Worm (Caenorhabditis elegans) whole organism, L2 larva: ENCODE results near the gene C31B8.1.

Experiments used
- C34F6.9 ChIP-seq: fragments of 150-350 bp; optimal IDR thresholded peaks from 2 replicates; lab custom pipeline; 2014; ENCODE audit warnings: missing biosample characterization, missing genetic modification characterization
- F13H6.1 ChIP-seq: sonication (generic microtip); optimal IDR thresholded peaks from 2 replicates; lab custom pipeline; 2016; ENCODE audit warnings: missing genetic modification characterization, missing compliant biosample characterization
- R02D3.7 ChIP-seq: fragments of 150-350 bp; optimal IDR thresholded peaks from 2 replicates; lab custom pipeline; 2014; ENCODE audit warnings: missing biosample characterization, missing genetic modification characterization
- Y55F3AM.14 ChIP-seq: fragments of 200-800 bp; sonication (Bioruptor generic); optimal IDR thresholded peaks from 2 replicates; lab custom pipeline; 2018; ENCODE audit warnings: mild to moderate bottlenecking, missing genetic modification characterization, missing compliant biosample characterization
- ZK546.5 ChIP-seq: sonication (generic microtip); optimal IDR thresholded peaks from 2 replicates; lab custom pipeline; 2017; ENCODE audit warnings: missing biosample characterization, missing genetic modification characterization
- alr-1 ChIP-seq: fragments of 150-350 bp; optimal IDR thresholded peaks from 2 replicates; lab custom pipeline; 2014; ENCODE audit warnings: missing biosample characterization, missing genetic modification characterization
- aly-2 ChIP-seq: fragments of 150-350 bp; optimal IDR thresholded peaks from 2 replicates; lab custom pipeline; 2014; ENCODE audit warnings: missing biosample characterization, missing genetic modification characterization
- ama-1 ChIP-seq: fragments of 150-350 bp; optimal IDR thresholded peaks from 2 replicates; lab custom pipeline; 2018; ENCODE audit warnings: inconsistent platforms
- ceh-16 ChIP-seq: fragments of 150-350 bp; optimal IDR thresholded peaks from 2 replicates; lab custom pipeline; 2014; ENCODE audit warnings: missing biosample characterization, missing genetic modification characterization
- crh-2 ChIP-seq: sonication (generic microtip); optimal IDR thresholded peaks from 2 replicates; lab custom pipeline; 2017; ENCODE audit warnings: missing biosample characterization, missing genetic modification characterization
- elt-1 ChIP-seq: fragments of 150-350 bp; optimal IDR thresholded peaks from 2 replicates; lab custom pipeline; 2014; ENCODE audit warnings: missing biosample characterization, missing genetic modification characterization
- elt-3 ChIP-seq: sonication (generic microtip); optimal IDR thresholded peaks from 2 replicates; lab custom pipeline; 2017; ENCODE audit warnings: missing biosample characterization, missing genetic modification characterization
- fos-1 ChIP-seq: fragments of 150-350 bp; optimal IDR thresholded peaks from 2 replicates; lab custom pipeline; 2014; ENCODE audit warnings: missing biosample characterization, missing genetic modification characterization
- gmeb-1 ChIP-seq: fragments of 150-350 bp; optimal IDR thresholded peaks from 2 replicates; lab custom pipeline; 2014; ENCODE audit warnings: missing biosample characterization, missing genetic modification characterization
- lin-11 ChIP-seq: fragments of 150-350 bp; sonication (generic microtip); optimal IDR thresholded peaks from 2 replicates; lab custom pipeline; 2014; ENCODE audit warnings: missing biosample characterization, missing genetic modification characterization, inconsistent platforms, mixed read lengths
- lsy-2 ChIP-seq, 2 experiments: fragments of 150-350 bp in 1 of 2; sonication (generic microtip) in 1 of 2; optimal IDR thresholded peaks; 2 replicates each; lab custom pipeline; 2014 to 2017; ENCODE audit warnings: missing biosample characterization in 2 of 2, missing genetic modification characterization in 2 of 2
- mab-5 ChIP-seq: fragments of 150-350 bp; optimal IDR thresholded peaks from 2 replicates; lab custom pipeline; 2014; ENCODE audit warnings: missing biosample characterization, missing genetic modification characterization
- nhr-11 ChIP-seq: fragments of 150-350 bp; optimal IDR thresholded peaks from 2 replicates; lab custom pipeline; 2014; ENCODE audit warnings: missing biosample characterization, missing genetic modification characterization
- nhr-12 ChIP-seq: fragments of 150-350 bp; optimal IDR thresholded peaks from 2 replicates; lab custom pipeline; 2014; ENCODE audit warnings: missing biosample characterization, missing genetic modification characterization
- nhr-129 ChIP-seq: fragments of 150-350 bp; optimal IDR thresholded peaks from 2 replicates; lab custom pipeline; 2014; ENCODE audit warnings: missing biosample characterization, missing genetic modification characterization
- nhr-21 ChIP-seq: fragments of 150-350 bp; optimal IDR thresholded peaks from 2 replicates; lab custom pipeline; 2014; ENCODE audit warnings: missing biosample characterization, missing genetic modification characterization
- nhr-23 ChIP-seq: fragments of 150-350 bp; optimal IDR thresholded peaks from 2 replicates; lab custom pipeline; 2014; ENCODE audit warnings: missing biosample characterization, missing genetic modification reagents, missing genetic modification characterization
- nhr-237 ChIP-seq: fragments of 150-350 bp; optimal IDR thresholded peaks from 2 replicates; lab custom pipeline; 2014; ENCODE audit warnings: missing biosample characterization, missing genetic modification characterization
- nhr-6 ChIP-seq: fragments of 150-350 bp; optimal IDR thresholded peaks from 2 replicates; lab custom pipeline; 2014; ENCODE audit warnings: missing biosample characterization, missing genetic modification characterization
- peb-1 ChIP-seq: fragments of 150-350 bp; optimal IDR thresholded peaks from 2 replicates; lab custom pipeline; 2014; ENCODE audit warnings: missing biosample characterization, missing genetic modification characterization
- sem-4 ChIP-seq: fragments of 150-350 bp; optimal IDR thresholded peaks from 2 replicates; lab custom pipeline; 2014; ENCODE audit warnings: missing biosample characterization, missing genetic modification reagents, missing genetic modification characterization
- skn-1 ChIP-seq: sonication (generic microtip); optimal IDR thresholded peaks from 2 replicates; lab custom pipeline; 2017; ENCODE audit warnings: missing biosample characterization, missing genetic modification characterization
- sma-3 ChIP-seq: sonication (generic microtip); optimal IDR thresholded peaks from 2 replicates; lab custom pipeline; 2016; ENCODE audit warnings: missing genetic modification reagents, missing genetic modification characterization, missing compliant biosample characterization
- sma-9 ChIP-seq, 2 experiments: fragments of 150-350 bp in 1 of 2; sonication (generic microtip) in 1 of 2; optimal IDR thresholded peaks; 2 replicates each; lab custom pipeline; 2014 to 2016; ENCODE audit warnings: missing genetic modification characterization in 2 of 2, mild to moderate bottlenecking in 1 of 2, missing biosample characterization in 1 of 2, missing compliant biosample characterization in 1 of 2, missing genetic modification reagents in 1 of 2, moderate library complexity in 1 of 2
- snpc-4 ChIP-seq: fragments of 150-350 bp; optimal IDR thresholded peaks from 2 replicates; lab custom pipeline; 2014; ENCODE audit warnings: missing biosample characterization, missing genetic modification characterization
- zag-1 ChIP-seq: fragments of 150-350 bp; optimal IDR thresholded peaks from 2 replicates; lab custom pipeline; 2014; ENCODE audit warnings: missing biosample characterization, missing genetic modification characterization
- ztf-4 ChIP-seq: fragments of 150-350 bp; optimal IDR thresholded peaks from 2 replicates; lab custom pipeline; 2014; ENCODE audit warnings: missing biosample characterization, missing genetic modification characterization

The C31B8.1 gene

ce11 chrV:2912901-2913300 is 18.5 kb upstream of the C31B8.1 start, which contains the start of gene C31B8.9:
C31B8.9 (minus strand) TSS chrV:2913001.
- TF ChIP-seq lsy-2 (tag; optimal IDR thresholded peaks at IDR 0.05; lab: Kevin White, UChicago), result no peak
- TF ChIP-seq alr-1 (tag; lab: Kevin White, UChicago), result no peak
- TF ChIP-seq ztf-4 (tag; lab: Kevin White, UChicago), result no peak

- no peak for TF ChIP-seq snpc-4 (tag; lab: Kevin White, UChicago)
- no peak for TF ChIP-seq ama-1 (lab: Kevin White, UChicago)
- TF ChIP-seq, all 48 proteins: peak for 0
These were observed 17.4 kb upstream of the C31B8.1 start, which contains the start of gene srh-146 for ce11 chrV:2913948-2914347. srh-146 (plus strand) TSS chrV:2914248.

DNA sequence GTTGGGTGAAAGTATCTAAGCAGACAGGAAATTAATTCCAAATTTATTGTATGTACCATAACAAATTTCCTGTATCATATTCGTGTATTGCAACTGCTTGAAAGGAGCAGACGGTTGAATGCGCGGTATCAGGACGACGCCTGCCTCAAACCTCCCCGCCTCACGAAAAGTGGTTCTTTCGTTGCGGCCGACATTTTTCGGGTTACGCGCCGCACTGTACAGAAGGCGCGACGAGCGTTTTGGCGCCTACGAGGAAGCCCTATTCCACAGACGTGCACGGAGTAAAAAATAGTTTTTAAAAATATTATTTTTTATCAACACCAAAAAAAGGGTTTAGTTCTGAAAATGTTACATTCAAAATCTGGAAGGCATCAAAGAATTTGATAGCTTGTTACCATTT is 11.2 kb upstream of the C31B8.1 start:
- no peak for TF ChIP-seq lsy-2 (tag; optimal IDR thresholded peaks at IDR 0.05; lab: Kevin White, UChicago)
- TF ChIP-seq sma-3 (GFP tag; lab: Kevin White, UChicago), result no peak
- no peak for TF ChIP-seq C34F6.9 (tag; lab: Kevin White, UChicago)
- no peak for TF ChIP-seq nhr-129
- no peak for TF ChIP-seq nhr-12 (tag; lab: Kevin White, UChicago)
- no peak for TF ChIP-seq peb-1 (tag; lab: Kevin White, UChicago)
- TF ChIP-seq aly-2, result no peak

ce11 chrV:2922594-2922993 is 8.8 kb upstream of the C31B8.1 start, which contains the start of gene srh-38:
srh-38 (minus strand) TSS chrV:2922694.
- TF ChIP-seq mab-5 (tag; lab: Kevin White, UChicago) (no peak), R02D3.7 (no peak), nhr-23 (tag; lab: Kevin White, UChicago) (no peak), elt-3 (tag; lab: Kevin White, UChicago) (no peak), snpc-4 (tag; lab: Kevin White, UChicago) (no peak), ztf-4 (tag; lab: Kevin White, UChicago) (no peak), skn-1 (tag; lab: Kevin White, UChicago) (no peak), aly-2 (no peak), Y55F3AM.14 (GFP tag; lab: Kevin White, UChicago) (no peak), crh-2 (no peak), nhr-6 (no peak), sem-4 (no peak), gmeb-1 (tag; lab: Kevin White, UChicago) (no peak), F13H6.1 (tag; lab: Kevin White, UChicago) (no peak)

DNA sequence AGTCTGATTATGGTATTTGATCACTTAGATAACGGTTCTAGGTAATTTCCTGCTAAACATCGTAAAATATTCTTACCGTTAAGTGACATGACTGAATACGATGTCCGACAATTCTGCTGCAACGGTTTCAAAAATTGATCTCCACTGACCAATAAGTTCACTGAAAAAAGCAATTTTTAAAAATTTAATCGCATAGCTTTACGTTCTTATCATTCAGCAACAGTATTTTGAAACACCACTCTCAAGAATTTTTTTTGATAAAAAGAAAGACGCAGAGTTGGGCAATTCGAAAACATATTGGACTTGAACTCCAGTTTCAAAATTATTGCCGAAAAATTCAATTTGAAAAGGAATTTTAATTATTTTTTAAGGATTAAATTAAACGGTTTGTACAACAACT is 3.8 kb upstream of the C31B8.1 start, which contains the start of gene C31B8.12:
Gene C31B8.12, minus strand, starts transcription at position 101 of the 400 bp plus-strand sequence.
- TF ChIP-seq C34F6.9 (tag; lab: Kevin White, UChicago) (no peak), ceh-16 (no peak), peb-1 (tag; lab: Kevin White, UChicago) (no peak)

ce11 chrV:2929753-2930152 is 1.6 kb upstream of the C31B8.1 start, which contains the start of gene C31B8.16:
C31B8.16 (plus strand) TSS chrV:2930053.
- TF ChIP-seq lin-11 (tag; lab: Kevin White, UChicago) (no peak), sma-9 (GFP tag; optimal IDR thresholded peaks at IDR 0.05; lab: Kevin White, UChicago) (no peak), sma-9 (tag; optimal IDR thresholded peaks at IDR 0.05; lab: Kevin White, UChicago) (no peak), nhr-237 (tag; lab: Kevin White, UChicago) (no peak), snpc-4 (tag; lab: Kevin White, UChicago) (no peak), gmeb-1 (tag; lab: Kevin White, UChicago) (no peak), fos-1 (tag; lab: Kevin White, UChicago) (no peak), R02D3.7 (no peak), zag-1 (tag; lab: Kevin White, UChicago) (no peak), sem-4 (no peak), nhr-11 (tag; lab: Kevin White, UChicago) (no peak), aly-2 (no peak), F13H6.1 (tag; lab: Kevin White, UChicago) (no peak), crh-2 (no peak), ama-1 (lab: Kevin White, UChicago) (no peak)

- TF ChIP-seq nhr-21 (tag; lab: Kevin White, UChicago) (no peak), snpc-4 (tag; lab: Kevin White, UChicago) (no peak), ceh-16 (no peak), nhr-23 (tag; lab: Kevin White, UChicago) (no peak), elt-1 (tag; lab: Kevin White, UChicago) (no peak), ZK546.5 (tag; lab: Kevin White, UChicago) (no peak)
These were observed 2.7 kb downstream of the C31B8.1 start, which contains the start of gene srh-247 for ce11 chrV:2934075-2934474. srh-247 (minus strand) TSS chrV:2934175.
